Worm (Caenorhabditis elegans) whole organism, L4/young adult: ENCODE measurements around the gene mrpl-16.
"Not testable (repeated sequence)": the region's sequence is repeated elsewhere in the genome, so short reads cannot be mapped to it uniquely, and the experiment has no call there.

Experiments used
- W03F9.2 ChIP-seq: fragments of 150-350 bp; optimal IDR thresholded peaks from 2 replicates; lab custom pipeline; 2014; ENCODE audit warnings: missing biosample characterization, missing genetic modification characterization
- dao-5 ChIP-seq: sonication (generic microtip); optimal IDR thresholded peaks from 2 replicates; lab custom pipeline; 2016; ENCODE audit warnings: missing genotype, missing genetic modification characterization, moderate library complexity, missing compliant biosample characterization
- him-1 ChIP-seq: sonication (generic microtip); optimal IDR thresholded peaks from 2 replicates; lab custom pipeline; 2016; ENCODE audit warnings: missing genotype, missing genetic modification reagents, missing genetic modification characterization, missing compliant biosample characterization

The mrpl-16 gene

DNA sequence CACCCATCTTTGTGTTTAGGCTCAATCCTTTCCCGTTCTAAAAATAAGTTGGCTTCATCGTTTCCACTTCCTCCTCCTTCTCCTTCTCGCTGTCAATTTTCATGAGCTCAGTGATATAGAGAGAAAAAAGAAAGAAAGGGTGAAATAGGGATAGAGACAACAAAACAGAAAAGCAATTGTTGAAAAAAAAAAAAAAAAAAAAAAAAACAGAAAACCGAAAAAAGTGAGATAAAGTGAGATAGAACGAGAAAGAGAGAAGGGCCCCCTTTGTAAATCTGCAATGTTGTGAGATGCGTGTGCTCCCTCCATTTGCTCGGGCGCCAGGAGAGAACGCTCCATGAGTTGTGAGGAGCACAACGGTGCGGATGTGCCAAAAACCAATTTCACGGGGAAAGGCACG, 19.7 kb downstream of the mrpl-16 start:
- TF ChIP-seq him-1 (tag; lab: Kevin White, UChicago) = peak; percentile 13
- no peak for TF ChIP-seq W03F9.2
- no peak for TF ChIP-seq dao-5

ce11 chrIII:4731295-4731988, 27.2 kb downstream of the mrpl-16 start, which contains the start of gene F17C8.3:
TSS of gene F17C8.3 (plus strand) at chrIII:4731938.
- TF ChIP-seq W03F9.2 (no peak), him-1 (tag; lab: Kevin White, UChicago) (no peak), dao-5 (no peak)

ce11 chrIII:4734056-4734455, 29.9 kb downstream of the mrpl-16 start, which contains the start of gene F17C8.9:
TSS of gene F17C8.9 (plus strand) at chrIII:4734356.
- TF ChIP-seq W03F9.2 (no peak), dao-5 (no peak), him-1 (tag; lab: Kevin White, UChicago) (no peak)

ce11 chrIII:4735443-4735842, 31.2 kb downstream of the mrpl-16 start, which contains the start of gene F17C8.7:
TSS of gene F17C8.7 (plus strand) at chrIII:4735743.
- TF ChIP-seq dao-5 = no peak
- TF ChIP-seq him-1 (tag; lab: Kevin White, UChicago) = no peak
- no peak for TF ChIP-seq W03F9.2

DNA sequence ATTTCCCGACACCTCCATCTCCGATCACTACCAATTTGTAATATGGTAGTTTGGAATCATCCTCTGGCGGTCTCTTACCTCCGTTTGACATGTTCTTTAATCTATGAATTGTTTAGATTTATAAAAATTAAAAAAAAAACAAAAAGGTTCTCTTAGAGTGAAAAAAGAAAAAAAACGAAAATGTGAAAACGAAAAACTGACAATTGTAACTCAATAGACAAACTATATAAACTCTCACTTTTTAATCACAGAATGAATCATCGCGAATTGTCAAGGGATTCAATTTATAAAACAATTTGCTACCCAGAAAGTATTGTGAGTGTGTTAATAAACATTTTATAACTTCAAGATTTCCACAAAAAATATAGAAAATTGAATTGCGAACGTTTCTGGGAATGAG, 35.8 kb downstream of the mrpl-16 start, which contains the start of gene ras-2:
Gene ras-2, minus strand, starts transcription at position 101 of the 400 bp plus-strand sequence.
- no peak for TF ChIP-seq him-1 (tag; lab: Kevin White, UChicago)
- no peak for TF ChIP-seq W03F9.2
- no peak for TF ChIP-seq dao-5

- no peak for TF ChIP-seq dao-5
- TF ChIP-seq W03F9.2 = peak; percentile 8
Observed at ce11 chrIII:4740820-4741219, 36.6 kb downstream of the mrpl-16 start.

- not testable (repeated sequence) for TF ChIP-seq him-1 (tag; lab: Kevin White, UChicago); W03F9.2; dao-5
Observed at ce11 chrIII:4742620-4743019, 38.4 kb downstream of the mrpl-16 start, which contains the start of gene twk-6. TSS of gene twk-6 (plus strand) at chrIII:4742920.

ce11 chrIII:4745934-4746333, 41.7 kb downstream of the mrpl-16 start, which contains the start of gene F17C8.6:
TSS of gene F17C8.6 (minus strand) at chrIII:4746034.
- TF ChIP-seq dao-5 (no peak), him-1 (tag; lab: Kevin White, UChicago) (no peak), W03F9.2 (no peak)

DNA sequence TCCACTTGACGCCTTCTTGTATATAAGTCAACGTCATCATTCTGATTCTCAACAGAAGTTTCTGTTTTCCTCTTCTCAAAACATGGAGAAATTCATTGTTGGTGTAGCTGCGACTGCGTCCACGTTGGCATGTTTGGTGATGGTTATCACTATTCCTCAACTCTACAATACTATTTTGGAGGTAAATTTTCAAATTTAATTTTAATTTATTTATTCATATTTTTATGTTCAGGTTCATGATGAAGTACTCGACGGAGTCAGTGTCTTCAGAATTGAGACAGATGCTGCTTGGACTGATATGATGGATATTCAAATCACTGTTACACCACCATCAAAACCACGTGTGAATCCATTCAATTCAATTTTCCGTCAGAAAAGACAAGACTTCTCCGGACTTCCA, 43.9 kb downstream of the mrpl-16 start, which contains the start of gene col-89:
Gene col-89, plus strand, starts transcription at position 19 of the 400 bp plus-strand sequence.
- TF ChIP-seq dao-5 = no peak
- TF ChIP-seq him-1 (tag; lab: Kevin White, UChicago) = no peak
- no peak for TF ChIP-seq W03F9.2

DNA sequence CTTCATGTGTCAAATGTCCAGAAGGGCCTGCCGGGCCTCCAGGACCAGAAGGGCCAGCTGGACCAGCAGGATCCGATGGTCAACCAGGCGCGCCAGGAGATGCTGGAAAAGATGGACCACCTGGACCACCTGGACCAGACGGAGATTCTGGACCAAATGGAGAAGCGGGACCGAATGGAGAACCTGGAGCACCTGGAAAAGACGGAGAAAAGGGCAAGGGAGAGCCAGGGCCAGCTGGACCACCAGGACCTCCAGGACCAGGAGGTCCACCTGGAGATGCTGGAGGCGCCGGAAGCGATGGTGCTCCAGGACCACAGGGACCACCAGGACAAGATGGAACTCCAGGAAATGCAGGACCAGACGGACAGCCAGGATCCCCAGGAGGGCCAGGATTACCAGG, 44.5 kb downstream of the mrpl-16 start:
- TF ChIP-seq dao-5 (no peak), him-1 (tag; lab: Kevin White, UChicago) (no peak), W03F9.2 (no peak)

DNA sequence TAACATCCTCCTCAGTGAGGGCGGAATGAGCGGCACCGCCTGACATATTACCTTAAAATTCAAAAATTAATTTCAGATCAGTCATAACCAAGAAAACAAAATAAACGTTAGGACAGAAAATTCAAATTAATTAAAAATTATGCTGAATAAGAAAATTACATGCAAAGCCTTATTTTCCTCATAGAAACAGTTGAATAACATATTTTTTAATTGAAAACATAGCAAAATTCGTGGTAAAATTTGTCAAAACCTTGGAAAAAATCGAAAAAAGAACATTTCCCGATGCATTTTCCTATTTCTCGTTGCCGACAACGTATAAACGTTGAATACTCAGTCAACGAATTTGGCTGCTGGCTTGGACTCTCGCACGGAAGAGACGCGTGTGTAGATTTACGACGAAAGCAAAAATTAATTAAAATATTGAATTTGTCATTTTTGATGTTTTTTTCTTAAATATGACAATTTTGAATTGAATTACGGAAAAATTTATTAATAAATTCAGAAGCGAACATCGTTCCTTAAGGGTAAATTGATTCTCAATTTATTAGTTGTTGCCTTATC, 49.9 kb downstream of the mrpl-16 start, which contains the start of the genes rps-0 and rbg-3:
Gene rps-0, minus strand, starts transcription at position 51 of the 561 bp plus-strand sequence.
Gene rbg-3, plus strand, starts transcription at position 424 of the 561 bp plus-strand sequence.
- TF ChIP-seq him-1 (tag; lab: Kevin White, UChicago) (no peak), dao-5 (no peak), W03F9.2 (peak; percentile 91)
